Fruit fly (Drosophila melanogaster): Measurements from ENCODE around the gene CG9123.

dm6 chrX:15387344-15387743, 45.4 kb upstream of the CG9123 start:
- TF ChIP-seq CG32121 (GFP tag; IDR thresholded peaks at IDR 0.05), result no peak
- TF ChIP-seq CG8301 (tag; optimal IDR thresholded peaks at IDR 0.05), result no peak
- no peak for TF ChIP-seq CG34367 (tag; optimal IDR thresholded peaks at IDR 0.05)
- TF ChIP-seq Snoo (tag; optimal IDR thresholded peaks at IDR 0.05), result no peak

All from whole organism, pupa.